Worm (Caenorhabditis elegans) whole organism, L4 larva: ENCODE data around the gene nep-15.

Source experiments
- D1046.2 ChIP-seq: fragments of 200-800 bp; sonication (Bioruptor generic); IDR thresholded peaks from 2 replicates; pipeline ENCODE4 v1.3.6; 2022; ENCODE audit warnings: missing genetic modification characterization, missing compliant biosample characterization
- F10B5.3 ChIP-seq: sonication (generic microtip); optimal IDR thresholded peaks from 2 replicates; lab custom pipeline; 2016; ENCODE audit warnings: mild to moderate bottlenecking, missing genetic modification characterization, missing compliant biosample characterization
- F37D6.2 ChIP-seq: sonication (generic microtip); optimal IDR thresholded peaks from 2 replicates; lab custom pipeline; 2016; ENCODE audit warnings: mild to moderate bottlenecking, missing genetic modification characterization, missing compliant biosample characterization
- F44E2.7 ChIP-seq: fragments of 200-800 bp; sonication (Bioruptor generic); IDR thresholded peaks from 2 replicates; pipeline ENCODE4 v2.1.2; 2022; ENCODE audit warnings: missing genetic modification characterization, missing compliant biosample characterization
- F49E8.2 ChIP-seq: sonication (generic microtip); optimal IDR thresholded peaks from 2 replicates; lab custom pipeline; 2016; ENCODE audit warnings: missing compliant biosample characterization, mild to moderate bottlenecking, missing genetic modification characterization, borderline replicate concordance
- T20F7.1 ChIP-seq: fragments of 200-800 bp; sonication (Bioruptor generic); optimal IDR thresholded peaks from 2 replicates; lab custom pipeline; 2018; ENCODE audit warnings: mild to moderate bottlenecking, missing genetic modification characterization, missing compliant biosample characterization
- T26A8.4 ChIP-seq: fragments of 200-800 bp; sonication (Bioruptor generic); IDR thresholded peaks from 2 replicates; pipeline ENCODE4 v1.3.6; 2022; ENCODE audit warnings: missing genetic modification characterization, missing compliant biosample characterization
- Y75B8A.6 ChIP-seq: fragments of 200-800 bp; sonication (Bioruptor generic); IDR thresholded peaks from 2 replicates; pipeline ENCODE4 v1.3.6; 2022; ENCODE audit warnings: missing genetic modification reagents, missing genetic modification characterization, missing compliant biosample characterization
- ZK337.2 ChIP-seq: fragments of 200-800 bp; sonication (Bioruptor generic); IDR thresholded peaks from 2 replicates; pipeline ENCODE4 v1.3.6; 2022; ENCODE audit warnings: missing genetic modification reagents, missing genetic modification characterization, missing compliant biosample characterization
- aha-1 ChIP-seq: fragments of 150-350 bp; peaks from one replicate; lab custom pipeline; 2014; ENCODE audit warnings: missing biosample characterization, missing genetic modification characterization
- ama-1 ChIP-seq: fragments of 150-350 bp; optimal IDR thresholded peaks from 2 replicates; lab custom pipeline; 2014; ENCODE audit warnings: inconsistent platforms, mixed read lengths
- arid-1 ChIP-seq: fragments of 200-800 bp; sonication (Bioruptor generic); conservative IDR thresholded peaks from 2 replicates; pipeline ENCODE4 v1.3.6; 2022; ENCODE audit warnings: missing genetic modification reagents, missing genetic modification characterization, missing compliant biosample characterization
- ces-1 ChIP-seq: fragments of 150-350 bp; sonication (generic microtip); optimal IDR thresholded peaks from 4 replicates; lab custom pipeline; 2014; ENCODE audit warnings: missing biosample characterization, missing genetic modification reagents, missing genetic modification characterization
- ctbp-1 ChIP-seq: fragments of 200-800 bp; sonication (Bioruptor generic); IDR thresholded peaks from 2 replicates; pipeline ENCODE4 v1.3.6; 2022; ENCODE audit warnings: missing genetic modification reagents, missing genetic modification characterization, missing compliant biosample characterization
- daf-12 ChIP-seq: fragments of 150-350 bp; optimal IDR thresholded peaks from 2 replicates; lab custom pipeline; 2014; ENCODE audit warnings: missing biosample characterization, missing genetic modification reagents, missing genetic modification characterization
- daf-19 ChIP-seq: fragments of 200-800 bp; sonication (Bioruptor generic); conservative IDR thresholded peaks from 2 replicates; pipeline ENCODE4 v1.3.6; 2022; ENCODE audit warnings: missing genetic modification characterization, missing compliant biosample characterization
- daf-8 ChIP-seq: fragments of 200-800 bp; sonication (Bioruptor generic); IDR thresholded peaks from 2 replicates; pipeline ENCODE4 v1.3.6; 2022; ENCODE audit warnings: missing genetic modification characterization, missing compliant biosample characterization
- dmd-6 ChIP-seq: fragments of 200-800 bp; sonication (Bioruptor generic); IDR thresholded peaks from 2 replicates; pipeline ENCODE4 v1.3.6; 2022; ENCODE audit warnings: missing genetic modification reagents, missing genetic modification characterization, missing compliant biosample characterization
- dve-1 ChIP-seq: sonication (generic microtip); optimal IDR thresholded peaks from 2 replicates; lab custom pipeline; 2017; ENCODE audit warnings: antibody characterized with exemption, mild to moderate bottlenecking, missing genetic modification characterization, missing compliant biosample characterization; ENCODE audit not compliant: insufficient read depth
- fkh-10 ChIP-seq: fragments of 150-350 bp; optimal IDR thresholded peaks from 2 replicates; lab custom pipeline; 2014; ENCODE audit warnings: missing biosample characterization, missing genetic modification reagents, missing genetic modification characterization
- gei-8 ChIP-seq: fragments of 200-800 bp; sonication (Bioruptor generic); optimal IDR thresholded peaks from 2 replicates; lab custom pipeline; 2018; ENCODE audit warnings: mild to moderate bottlenecking, missing genetic modification characterization, missing compliant biosample characterization
- hif-1 ChIP-seq, 2 experiments: sonication (generic microtip); optimal IDR thresholded peaks; 2 replicates each; lab custom pipeline; 2016 to 2017; ENCODE audit warnings: missing compliant biosample characterization in 2 of 2, missing genetic modification characterization in 2 of 2, missing genetic modification reagents in 2 of 2, missing genotype in 2 of 2, mild to moderate bottlenecking in 1 of 2
- hlh-11 ChIP-seq: fragments of 200-800 bp; sonication (Bioruptor generic); optimal IDR thresholded peaks from 2 replicates; lab custom pipeline; 2018; ENCODE audit warnings: mild to moderate bottlenecking, missing genetic modification characterization, missing compliant biosample characterization
- hlh-30 ChIP-seq: sonication (generic microtip); optimal IDR thresholded peaks from 2 replicates; lab custom pipeline; 2017; ENCODE audit warnings: antibody characterized with exemption, mild to moderate bottlenecking, missing genetic modification characterization, missing compliant biosample characterization; ENCODE audit not compliant: insufficient read depth
- hmg-1.1 ChIP-seq: fragments of 200-800 bp; sonication (Bioruptor generic); IDR thresholded peaks from 2 replicates; pipeline ENCODE4 v1.3.6; 2022; ENCODE audit warnings: missing genetic modification reagents, missing genetic modification characterization, missing compliant biosample characterization
- jun-1 ChIP-seq: fragments of 150-350 bp; optimal IDR thresholded peaks from 2 replicates; lab custom pipeline; 2014; ENCODE audit warnings: missing biosample characterization, missing genetic modification reagents, missing genetic modification characterization
- lin-1 ChIP-seq: fragments of 200-800 bp; sonication (Bioruptor generic); IDR thresholded peaks from 2 replicates; pipeline ENCODE4 v1.3.6; 2022; ENCODE audit warnings: missing genetic modification reagents, missing genetic modification characterization, missing compliant biosample characterization
- lin-13 ChIP-seq: fragments of 150-350 bp; optimal IDR thresholded peaks from 2 replicates; lab custom pipeline; 2014; ENCODE audit warnings: missing biosample characterization, missing genetic modification reagents, missing genetic modification characterization
- lin-15B ChIP-seq: fragments of 150-350 bp; sonication (generic microtip); optimal IDR thresholded peaks from 3 replicates; lab custom pipeline; 2014; ENCODE audit warnings: missing biosample characterization, missing genetic modification characterization
- lsy-2 ChIP-seq, 2 experiments: fragments of 150-350 bp in 1 of 2; sonication (generic microtip) in 1 of 2; optimal IDR thresholded peaks; 2 replicates each; lab custom pipeline; 2014 to 2017; ENCODE audit warnings: missing biosample characterization in 2 of 2, missing genetic modification characterization in 2 of 2
- mdl-1 ChIP-seq, 2 experiments: fragments of 150-350 bp in 1 of 2; sonication (generic microtip) in 1 of 2; optimal IDR thresholded peaks; 2 replicates each; lab custom pipeline; 2014 to 2017; ENCODE audit warnings: missing biosample characterization in 2 of 2, missing genetic modification characterization in 2 of 2
- mep-1 ChIP-seq: fragments of 150-350 bp; sonication (generic microtip); optimal IDR thresholded peaks from 3 replicates; lab custom pipeline; 2014; ENCODE audit warnings: missing biosample characterization, missing genetic modification characterization
- mes-2 ChIP-seq: sonication (generic microtip); optimal IDR thresholded peaks from 2 replicates; lab custom pipeline; 2016; ENCODE audit warnings: missing genotype, mild to moderate bottlenecking, missing genetic modification characterization, missing compliant biosample characterization; ENCODE audit not compliant: poor library complexity, severe bottlenecking
- mxl-2 ChIP-seq: fragments of 200-800 bp; sonication (Bioruptor generic); conservative IDR thresholded peaks from 2 replicates; pipeline ENCODE4 v1.3.6; 2022; ENCODE audit warnings: missing genetic modification reagents, missing genetic modification characterization, missing compliant biosample characterization
- mxl-3 ChIP-seq: fragments of 200-800 bp; sonication (Bioruptor generic); optimal IDR thresholded peaks from 2 replicates; lab custom pipeline; 2018; ENCODE audit warnings: mild to moderate bottlenecking, missing genetic modification characterization, missing compliant biosample characterization
- nhr-11 ChIP-seq: fragments of 150-350 bp; optimal IDR thresholded peaks from 2 replicates; lab custom pipeline; 2014; ENCODE audit warnings: missing biosample characterization, missing genetic modification characterization
- nhr-111 ChIP-seq: fragments of 200-800 bp; sonication (Bioruptor generic); optimal IDR thresholded peaks from 2 replicates; lab custom pipeline; 2018; ENCODE audit warnings: mild to moderate bottlenecking, missing genetic modification characterization, missing compliant biosample characterization
- nhr-25 ChIP-seq: sonication (generic microtip); optimal IDR thresholded peaks from 2 replicates; lab custom pipeline; 2017; ENCODE audit warnings: missing genetic modification characterization, mild to moderate bottlenecking, missing compliant biosample characterization, antibody characterized with exemption, moderate library complexity, borderline replicate concordance; ENCODE audit not compliant: insufficient read depth
- pha-4 ChIP-seq, 2 experiments: fragments of 150-350 bp in 1 of 2; fragments of 200-800 bp in 1 of 2; sonication (Bioruptor generic) in 1 of 2; IDR thresholded peaks in 1 of 2; optimal IDR thresholded peaks in 1 of 2; 2 replicates each; pipeline versions ENCODE4 v1.3.6 to Lab custom; 2014 to 2022; ENCODE audit warnings: missing genetic modification characterization in 2 of 2, missing genetic modification reagents in 2 of 2, missing biosample characterization in 1 of 2, missing compliant biosample characterization in 1 of 2
- pqm-1 ChIP-seq: sonication (generic microtip); optimal IDR thresholded peaks from 2 replicates; lab custom pipeline; 2017; ENCODE audit warnings: missing biosample characterization, missing genetic modification characterization
- rbr-2 ChIP-seq: sonication (generic microtip); optimal IDR thresholded peaks from 2 replicates; lab custom pipeline; 2016; ENCODE audit warnings: missing genotype, missing genetic modification characterization, missing compliant biosample characterization
- tra-1 ChIP-seq: fragments of 200-800 bp; sonication (Bioruptor generic); IDR thresholded peaks from 2 replicates; pipeline ENCODE4 v1.3.6; 2022; ENCODE audit warnings: missing genetic modification reagents, missing genetic modification characterization, missing compliant biosample characterization
- unc-62 ChIP-seq, 3 experiments: fragments of 150-350 bp in 1 of 3; sonication (generic microtip); optimal IDR thresholded peaks in 2 of 3; peaks in 1 of 3; 1 replicate in 1 of 3; 2 replicates in 2 of 3; lab custom pipeline; 2014 to 2017; ENCODE audit warnings: missing biosample characterization in 3 of 3, missing genetic modification characterization in 3 of 3, missing genetic modification reagents in 3 of 3, missing genotype in 1 of 3
- zag-1 ChIP-seq: fragments of 150-350 bp; optimal IDR thresholded peaks from 2 replicates; lab custom pipeline; 2014; ENCODE audit warnings: missing biosample characterization, missing genetic modification characterization
- zip-2 ChIP-seq: fragments of 150-350 bp; optimal IDR thresholded peaks from 2 replicates; lab custom pipeline; 2014; ENCODE audit warnings: missing biosample characterization, missing genetic modification characterization

nep-15 gene

DNA sequence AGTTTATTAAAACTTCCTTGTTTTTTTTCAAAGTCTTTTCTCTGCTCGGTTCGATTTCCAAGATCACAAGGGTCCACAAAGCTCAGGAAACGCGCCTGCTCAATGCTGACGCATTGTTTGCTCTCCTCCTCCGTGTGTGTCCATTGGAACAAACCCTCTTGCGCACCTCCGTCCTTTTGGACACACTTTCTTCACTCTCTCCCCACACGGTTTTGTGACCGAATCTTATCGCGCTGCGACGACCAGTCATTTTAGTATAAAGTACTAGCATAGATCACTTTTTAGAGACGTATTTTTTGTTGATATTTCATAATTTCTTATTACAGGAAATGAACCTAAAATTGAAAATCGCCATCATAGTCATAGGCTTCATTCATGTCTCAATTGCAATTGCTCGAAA is 3.8 kb upstream of the nep-15 start (continued):
- TF ChIP-seq D1046.2 (no peak), aha-1 (tag; lab: Kevin White, UChicago) (peak; percentile 99)
- TF ChIP-seq, all 104 proteins: peak for 31

DNA sequence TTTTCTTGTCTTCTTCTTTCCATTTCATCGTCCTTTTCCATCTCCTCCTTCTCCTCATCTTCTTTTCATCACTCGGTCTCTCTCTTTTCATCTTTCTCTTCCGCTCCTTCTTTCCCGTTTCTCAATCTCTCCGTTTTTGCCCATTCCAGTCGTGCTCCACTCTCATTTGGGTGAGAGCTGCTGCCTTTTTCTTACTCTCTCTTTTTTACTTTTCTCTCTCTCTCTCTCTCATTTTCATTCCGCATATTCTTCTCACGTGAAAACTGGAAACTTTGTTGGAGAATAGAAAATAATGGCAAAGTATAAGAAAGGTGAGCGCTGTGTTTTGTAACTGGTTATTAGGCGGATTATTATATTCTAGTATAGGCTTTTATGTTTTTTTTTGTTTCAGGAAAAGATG is 6.3 kb downstream of the nep-15 start, which contains the start of gene tbc-18:
TSS of gene tbc-18 (plus strand) at position 246 of the 400 bp plus-strand sequence.
- TF ChIP-seq D1046.2 (no peak), hmg-1.1 (GFP tag; lab: Robert Waterston, UW) (peak; percentile 57; the same call in 1 of the 2 replicates), lin-1 (GFP tag; lab: Robert Waterston, UW) (no peak), hlh-11 (peak; percentile 21), hlh-30 (tag; lab: Kevin White, UChicago) (peak; percentile 61), mes-2 (peak; percentile 40), mep-1 (tag; lab: Kevin White, UChicago) (peak; percentile 67), fkh-10 (peak; percentile 68), rbr-2 (tag; lab: Kevin White, UChicago) (peak; percentile 50), pha-4 (GFP tag; IDR thresholded peaks at IDR 0.05; lab: Robert Waterston, UW) (no peak), pha-4 (tag; optimal IDR thresholded peaks at IDR 0.05; lab: Kevin White, UChicago) (no peak), arid-1 (GFP tag; lab: Robert Waterston, UW) (0 out of 2 replicates have a peak, but pooled peaks have one; percentile 22), lsy-2 (tag; optimal IDR thresholded peaks at IDR 0.05; lab: Kevin White, UChicago) (peak in 1 of 2 experiments; percentile 51), mdl-1 (tag; optimal IDR thresholded peaks at IDR 0.05; lab: Kevin White, UChicago) (peak in 1 of 2 experiments; percentile 39), dve-1 (peak; percentile 27), ces-1 (peak; percentile 0), unc-62 (GFP tag; optimal IDR thresholded peaks at IDR 0.05 in 1 of 2; lab: Kevin White, UChicago) (peak in 1 of 2 experiments; percentile 24), unc-62 (tag; optimal IDR thresholded peaks at IDR 0.05; lab: Kevin White, UChicago) (no peak), lin-15B (tag; lab: Kevin White, UChicago) (no peak), daf-12 (tag; lab: Kevin White, UChicago) (no peak), dmd-6 (GFP tag; lab: Robert Waterston, UW) (peak; percentile 38; the same call in 1 of the 2 replicates), jun-1 (no peak), nhr-111 (GFP tag; lab: Kevin White, UChicago) (no peak), aha-1 (tag; lab: Kevin White, UChicago) (peak; percentile 79), F44E2.7 (GFP tag; lab: Robert Waterston, UW) (no peak), hif-1 (tag; optimal IDR thresholded peaks at IDR 0.05; lab: Kevin White, UChicago) (peak in 1 of 2 experiments; percentile 41), gei-8 (GFP tag; lab: Kevin White, UChicago) (no peak), ctbp-1 (GFP tag; lab: Robert Waterston, UW) (0 out of 2 replicates have a peak, but pooled peaks have one; percentile 23)
- TF ChIP-seq, all 104 proteins: peak for 17

DNA sequence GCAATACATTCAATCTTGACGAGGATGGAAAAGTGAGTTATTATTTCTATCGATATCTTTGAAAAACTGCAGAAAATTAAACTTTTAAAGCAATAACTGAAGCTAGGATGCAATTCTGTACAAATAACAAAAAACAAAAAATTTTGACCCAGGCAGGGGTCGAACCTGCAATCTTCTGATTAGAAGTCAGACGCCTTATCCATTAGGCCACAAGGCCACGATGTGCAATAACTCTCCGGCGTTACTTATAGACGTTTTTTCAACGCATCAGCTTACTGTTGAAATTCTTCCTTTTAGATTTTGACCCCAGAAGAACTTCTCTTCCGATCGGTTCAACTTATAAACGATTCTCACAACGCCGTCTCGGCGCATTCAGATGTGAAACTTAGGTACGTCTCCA is 9.6 kb downstream of the nep-15 start:
- TF ChIP-seq F49E8.2 (tag; lab: Kevin White, UChicago) = peak; percentile 22
- no peak for TF ChIP-seq F37D6.2
- peak; percentile 66 for TF ChIP-seq mxl-2 (GFP tag; lab: Robert Waterston, UW)
- TF ChIP-seq F10B5.3 = no peak
- TF ChIP-seq zip-2 (tag; lab: Kevin White, UChicago) = no peak
- TF ChIP-seq fkh-10 = no peak
- no peak for TF ChIP-seq jun-1
- peak; percentile 79 for TF ChIP-seq ZK337.2
- no peak for TF ChIP-seq zag-1 (tag; lab: Kevin White, UChicago)
- no peak for TF ChIP-seq mxl-3
- peak; percentile 85 for TF ChIP-seq tra-1 (GFP tag; lab: Robert Waterston, UW)
- TF ChIP-seq ctbp-1 (GFP tag; lab: Robert Waterston, UW) = no peak
- no peak for TF ChIP-seq pqm-1 (tag; lab: Kevin White, UChicago)
- no peak for TF ChIP-seq lin-13 (GFP tag; lab: Kevin White, UChicago)
- TF ChIP-seq T20F7.1 (GFP tag; lab: Kevin White, UChicago) = peak; percentile 17
- peak; percentile 74; the same call in 1 of the 2 replicates for TF ChIP-seq pha-4 (GFP tag; IDR thresholded peaks at IDR 0.05; lab: Robert Waterston, UW)
- TF ChIP-seq pha-4 (tag; optimal IDR thresholded peaks at IDR 0.05; lab: Kevin White, UChicago) = no peak
- no peak for TF ChIP-seq Y75B8A.6 (GFP tag; lab: Robert Waterston, UW)
- TF ChIP-seq mep-1 (tag; lab: Kevin White, UChicago) = peak; percentile 21
- no peak for TF ChIP-seq nhr-25 (tag; lab: Kevin White, UChicago)
- TF ChIP-seq T26A8.4 (GFP tag; lab: Robert Waterston, UW) = peak; percentile 46
- peak; percentile 57; the same call in 1 of the 2 replicates for TF ChIP-seq daf-19 (GFP tag; lab: Robert Waterston, UW)
- TF ChIP-seq ama-1 (lab: Kevin White, UChicago) = no peak
- TF ChIP-seq nhr-11 (tag; lab: Kevin White, UChicago) = no peak
- TF ChIP-seq dmd-6 (GFP tag; lab: Robert Waterston, UW) = peak; percentile 48
- TF ChIP-seq daf-8 (GFP tag; lab: Robert Waterston, UW) = no peak
